Worm (Caenorhabditis elegans) whole organism, early embryonic: ENCODE measurements around the gene gadr-3.

ENCODE experiments used
- B0310.2 ChIP-seq: sonication (generic microtip); optimal IDR thresholded peaks from 2 replicates; lab custom pipeline; 2016; ENCODE audit warnings: mild to moderate bottlenecking, missing genetic modification characterization, missing compliant biosample characterization
- F13C5.2 ChIP-seq: sonication (generic microtip); optimal IDR thresholded peaks from 2 replicates; lab custom pipeline; 2017; ENCODE audit warnings: mild to moderate bottlenecking, missing genetic modification characterization, inconsistent platforms, missing compliant biosample characterization
- ama-1 ChIP-seq: fragments of 150-350 bp; optimal IDR thresholded peaks from 2 replicates; lab custom pipeline; 2014
- ceh-36 ChIP-seq: sonication (generic microtip); optimal IDR thresholded peaks from 2 replicates; lab custom pipeline; 2016; ENCODE audit warnings: missing genetic modification characterization, inconsistent platforms, missing compliant biosample characterization
- ets-7 ChIP-seq: sonication (generic microtip); optimal IDR thresholded peaks from 2 replicates; lab custom pipeline; 2016; ENCODE audit warnings: missing genotype, missing genetic modification characterization, missing compliant biosample characterization
- flt-1 ChIP-seq: fragments of 200-800 bp; sonication (Bioruptor generic); IDR thresholded peaks from 2 replicates; pipeline ENCODE4 v1.3.6; 2022; ENCODE audit warnings: missing genetic modification characterization, missing compliant biosample characterization
- hmbx-1 ChIP-seq: sonication (generic microtip); optimal IDR thresholded peaks from 2 replicates; lab custom pipeline; 2016; ENCODE audit warnings: mild to moderate bottlenecking, missing genetic modification characterization, missing compliant biosample characterization
- hmg-4 ChIP-seq: fragments of 200-800 bp; sonication (Bioruptor generic); optimal IDR thresholded peaks from 2 replicates; lab custom pipeline; 2018; ENCODE audit warnings: mild to moderate bottlenecking, missing genetic modification characterization, missing compliant biosample characterization
- scrt-1 ChIP-seq: fragments of 200-800 bp; sonication (Bioruptor generic); IDR thresholded peaks from 2 replicates; pipeline ENCODE4 v1.3.6; 2022; ENCODE audit warnings: missing genetic modification characterization, missing compliant biosample characterization
- sea-1 ChIP-seq: fragments of 200-800 bp; sonication (Bioruptor generic); conservative IDR thresholded peaks from 2 replicates; pipeline ENCODE4 v1.3.6; 2022; ENCODE audit warnings: missing genetic modification characterization, missing compliant biosample characterization
- tbx-11 ChIP-seq: fragments of 200-800 bp; sonication (Bioruptor generic); IDR thresholded peaks from 2 replicates; pipeline ENCODE4 v1.3.6; 2022; ENCODE audit warnings: missing genetic modification characterization, missing compliant biosample characterization

DNA sequence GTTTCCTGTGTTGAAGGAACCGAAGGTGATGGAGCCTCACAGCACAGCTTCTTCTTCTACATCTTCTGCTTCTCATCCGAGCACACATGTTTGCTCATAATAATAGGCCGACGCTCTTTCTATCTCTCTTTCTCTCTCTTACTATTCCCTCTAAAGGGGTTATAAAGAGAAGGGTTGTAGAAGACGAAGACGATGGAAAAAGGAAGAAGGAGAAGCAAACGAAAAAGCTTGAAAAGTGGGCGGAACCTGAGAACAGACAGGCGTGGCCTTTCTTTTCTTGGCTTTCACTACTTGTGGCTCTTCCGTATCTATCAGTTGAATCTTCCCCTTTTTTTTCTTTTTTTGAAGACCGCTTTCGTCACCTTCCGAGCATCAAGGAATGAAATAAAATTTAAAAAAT, 22.0 kb upstream of the gadr-3 start:
- TF ChIP-seq sea-1 (GFP tag; lab: Robert Waterston, UW) (no peak), ama-1 (lab: Kevin White, UChicago) (no peak), B0310.2 (no peak), flt-1 (GFP tag; lab: Robert Waterston, UW) (no peak), tbx-11 (GFP tag; lab: Robert Waterston, UW) (no peak), hmg-4 (GFP tag; lab: Kevin White, UChicago) (no peak), F13C5.2 (tag; lab: Kevin White, UChicago) (no peak), ceh-36 (tag; lab: Kevin White, UChicago) (no peak), hmbx-1 (no peak), scrt-1 (no peak), ets-7 (tag; lab: Kevin White, UChicago) (no peak)
